Fruit fly (Drosophila melanogaster) whole organism, embryonic: ENCODE measurements around the gene Prim2.

ENCODE experiments used
- B-H1 ChIP-seq: fragments of 200-800 bp; sonication (Bioruptor generic); IDR thresholded peaks from 3 replicates; pipeline ENCODE4 v1.3.6; 2022; ENCODE audit warnings: missing biosample characterization, missing genetic modification characterization
- B-H2 ChIP-seq: fragments of 200-800 bp; sonication (Bioruptor generic); optimal IDR thresholded peaks from 2 replicates; lab custom pipeline; 2018; ENCODE audit warnings: missing biosample characterization, mild to moderate bottlenecking, missing genetic modification characterization
- BtbVII ChIP-seq: fragments of 200-800 bp; sonication (Bioruptor generic); optimal IDR thresholded peaks from 3 replicates; lab custom pipeline; 2017; ENCODE audit warnings: missing biosample characterization, mild to moderate bottlenecking, missing genetic modification characterization
- CG10274 ChIP-seq: fragments of 200-800 bp; sonication (Bioruptor generic); optimal IDR thresholded peaks from 3 replicates; lab custom pipeline; 2017; ENCODE audit warnings: missing biosample characterization, mild to moderate bottlenecking, missing genetic modification characterization
- CG11504 ChIP-seq: fragments of 200-800 bp; sonication (Bioruptor generic); optimal IDR thresholded peaks from 3 replicates; lab custom pipeline; 2019; ENCODE audit warnings: missing biosample characterization, mild to moderate bottlenecking, missing genetic modification characterization, moderate library complexity
- CG12659 ChIP-seq: fragments of 200-800 bp; sonication (Bioruptor generic); optimal IDR thresholded peaks from 3 replicates; lab custom pipeline; 2017; ENCODE audit warnings: mild to moderate bottlenecking, missing biosample characterization, missing genetic modification reagents, missing genetic modification characterization
- CG14050 ChIP-seq: fragments of 200-800 bp; sonication (Bioruptor generic); IDR thresholded peaks from 3 replicates; pipeline ENCODE4 v1.3.6; 2022; ENCODE audit warnings: missing biosample characterization, missing genetic modification characterization
- CG15514 ChIP-seq: fragments of 200-800 bp; sonication (Bioruptor generic); optimal IDR thresholded peaks from 3 replicates; lab custom pipeline; 2017; ENCODE audit warnings: missing biosample characterization, missing genetic modification characterization, mild to moderate bottlenecking, moderate library complexity, missing genetic modification reagents
- CG17568 ChIP-seq: fragments of 200-800 bp; sonication (Bioruptor generic); optimal IDR thresholded peaks from 2 replicates; lab custom pipeline; 2018; ENCODE audit warnings: missing biosample characterization, mild to moderate bottlenecking, missing genetic modification characterization, moderate library complexity
- CG18619 ChIP-seq: fragments of 200-800 bp; sonication (Bioruptor generic); optimal IDR thresholded peaks from 3 replicates; lab custom pipeline; 2017; ENCODE audit warnings: missing biosample characterization, mild to moderate bottlenecking, missing genetic modification characterization
- CG31224 ChIP-seq: fragments of 200-800 bp; sonication (Bioruptor generic); IDR thresholded peaks from 2 replicates; pipeline ENCODE4 v1.3.6; 2022; ENCODE audit warnings: missing biosample characterization, missing genetic modification characterization
- CG3407 ChIP-seq: fragments of 200-800 bp; sonication (Bioruptor generic); optimal IDR thresholded peaks from 2 replicates; lab custom pipeline; 2018; ENCODE audit warnings: missing biosample characterization, mild to moderate bottlenecking, missing genetic modification characterization
- CG4360 ChIP-seq: fragments of 200-800 bp; sonication (Bioruptor generic); IDR thresholded peaks from 2 replicates; pipeline ENCODE4 v1.3.6; 2022; ENCODE audit warnings: missing biosample characterization, missing genetic modification characterization
- CG4707 ChIP-seq: fragments of 200-800 bp; sonication (Bioruptor generic); optimal IDR thresholded peaks from 2 replicates; lab custom pipeline; 2018; ENCODE audit warnings: missing biosample characterization, mild to moderate bottlenecking, missing genetic modification characterization, moderate library complexity
- CG5953 ChIP-seq: fragments of 200-800 bp; sonication (Bioruptor generic); IDR thresholded peaks from 2 replicates; pipeline ENCODE4 v1.3.6; 2022; ENCODE audit warnings: missing biosample characterization, missing genetic modification characterization
- CG6683 ChIP-seq: fragments of 200-800 bp; sonication (Bioruptor generic); optimal IDR thresholded peaks from 2 replicates; lab custom pipeline; 2017; ENCODE audit warnings: missing biosample characterization, mild to moderate bottlenecking, missing genetic modification characterization, missing genetic modification reagents
- CG6813 ChIP-seq: fragments of 200-800 bp; sonication (Bioruptor generic); optimal IDR thresholded peaks from 2 replicates; lab custom pipeline; 2017; ENCODE audit warnings: missing biosample characterization, missing genetic modification characterization, mild to moderate bottlenecking, moderate library complexity, missing genetic modification reagents
- CG8944 ChIP-seq: fragments of 200-800 bp; sonication (Bioruptor generic); optimal IDR thresholded peaks from 3 replicates; lab custom pipeline; 2016; ENCODE audit warnings: missing biosample characterization, missing genetic modification characterization
- CG9797 ChIP-seq: fragments of 200-800 bp; sonication (Bioruptor generic); optimal IDR thresholded peaks from 3 replicates; lab custom pipeline; 2018; ENCODE audit warnings: missing biosample characterization, mild to moderate bottlenecking, missing genetic modification characterization
- Doc2 ChIP-seq: fragments of 200-800 bp; sonication (Bioruptor generic); IDR thresholded peaks from 2 replicates; pipeline ENCODE4 v1.3.6; 2022; ENCODE audit warnings: missing biosample characterization, missing genetic modification characterization
- H2.0 ChIP-seq: fragments of 200-800 bp; sonication (Bioruptor generic); IDR thresholded peaks from 2 replicates; pipeline ENCODE4 v1.3.6; 2022; ENCODE audit warnings: missing biosample characterization, missing genetic modification characterization
- Hmr ChIP-seq: fragments of 200-800 bp; sonication (Bioruptor generic); optimal IDR thresholded peaks from 3 replicates; lab custom pipeline; 2017; ENCODE audit warnings: mild to moderate bottlenecking, missing biosample characterization, missing genetic modification reagents, missing genetic modification characterization
- Hmx ChIP-seq: fragments of 200-800 bp; sonication (Bioruptor generic); optimal IDR thresholded peaks from 2 replicates; lab custom pipeline; 2016; ENCODE audit warnings: missing biosample characterization, missing genetic modification characterization
- MBD-R2 ChIP-seq: fragments of 200-800 bp; sonication (Bioruptor generic); IDR thresholded peaks from 2 replicates; pipeline ENCODE4 v1.3.6; 2022; ENCODE audit warnings: missing biosample characterization, missing genetic modification characterization
- MTF-1 ChIP-seq: fragments of 200-800 bp; sonication (Bioruptor generic); optimal IDR thresholded peaks from 2 replicates; lab custom pipeline; 2018; ENCODE audit warnings: missing biosample characterization, mild to moderate bottlenecking, missing genetic modification characterization, borderline replicate concordance
- Med ChIP-seq: fragments of 200-800 bp; sonication (Bioruptor generic); peaks from one replicate; lab custom pipeline; 2016; ENCODE audit warnings: missing biosample characterization, missing genetic modification characterization, mild to moderate bottlenecking, inconsistent platforms, moderate library complexity
- Meics ChIP-seq: fragments of 200-800 bp; sonication (Bioruptor generic); optimal IDR thresholded peaks from 2 replicates; lab custom pipeline; 2017; ENCODE audit warnings: missing biosample characterization, mild to moderate bottlenecking, missing genetic modification characterization
- Nf-YC ChIP-seq: fragments of 200-800 bp; optimal IDR thresholded peaks from 3 replicates; lab custom pipeline; 2019; ENCODE audit warnings: missing biosample characterization, mild to moderate bottlenecking, missing genetic modification characterization, moderate library complexity
- Optix ChIP-seq: fragments of 200-800 bp; sonication (Bioruptor generic); IDR thresholded peaks from 3 replicates; pipeline ENCODE4 v1.3.6; 2022; ENCODE audit warnings: missing biosample characterization, missing genetic modification characterization
- Rfx ChIP-seq: fragments of 200-800 bp; sonication (Bioruptor generic); IDR thresholded peaks from 2 replicates; pipeline ENCODE4 v1.3.6; 2022; ENCODE audit warnings: missing biosample characterization, missing genetic modification characterization
- bab2 ChIP-seq: fragments of 200-800 bp; sonication (Bioruptor generic); optimal IDR thresholded peaks from 2 replicates; lab custom pipeline; 2016; ENCODE audit warnings: missing biosample characterization, missing genetic modification characterization
- bcd ChIP-seq: fragments of 200-800 bp; sonication (Bioruptor generic); optimal IDR thresholded peaks from 2 replicates; lab custom pipeline; 2017; ENCODE audit warnings: missing biosample characterization, mild to moderate bottlenecking, missing genetic modification characterization
- crc ChIP-seq: fragments of 200-800 bp; sonication (Bioruptor generic); optimal IDR thresholded peaks from 2 replicates; lab custom pipeline; 2016; ENCODE audit warnings: missing biosample characterization, missing genetic modification characterization
- dimm ChIP-seq: fragments of 200-800 bp; sonication (Bioruptor generic); IDR thresholded peaks from 2 replicates; pipeline ENCODE4 v1.3.6; 2022; ENCODE audit warnings: missing biosample characterization, missing genetic modification characterization
- dysf ChIP-seq: fragments of 200-800 bp; sonication (Bioruptor generic); IDR thresholded peaks from 3 replicates; pipeline ENCODE4 v1.3.6; 2022; ENCODE audit warnings: missing biosample characterization, missing genetic modification characterization
- eve ChIP-seq, 2 experiments: fragments of >200 bp; optimal IDR thresholded peaks; 2 replicates each; lab custom pipeline; 2017; ENCODE audit warnings: missing biosample characterization in 2 of 2, missing genetic modification characterization in 2 of 2
- gem ChIP-seq: fragments of 200-800 bp; sonication (Bioruptor generic); optimal IDR thresholded peaks from 2 replicates; lab custom pipeline; 2019; ENCODE audit warnings: missing biosample characterization, mild to moderate bottlenecking, missing genetic modification characterization, moderate library complexity
- hb ChIP-seq: fragments of 200-800 bp; sonication (Bioruptor generic); IDR thresholded peaks from 3 replicates; pipeline ENCODE4 v1.3.6; 2022; ENCODE audit warnings: missing biosample characterization, missing genetic modification characterization; ENCODE audit not compliant: partially characterized antibody
- kay ChIP-seq: fragments of 200-800 bp; sonication (Bioruptor generic); optimal IDR thresholded peaks from 2 replicates; lab custom pipeline; 2016; ENCODE audit warnings: missing biosample characterization, missing genetic modification characterization
- luna ChIP-seq: fragments of 200-800 bp; sonication (Bioruptor generic); optimal IDR thresholded peaks from 2 replicates; lab custom pipeline; 2016; ENCODE audit warnings: missing biosample characterization, missing genetic modification characterization
- maf-S ChIP-seq: fragments of 200-800 bp; sonication (Bioruptor generic); optimal IDR thresholded peaks from 2 replicates; lab custom pipeline; 2016; ENCODE audit warnings: missing biosample characterization, missing genetic modification characterization
- mld ChIP-seq: fragments of 200-800 bp; sonication (Bioruptor generic); IDR thresholded peaks from 3 replicates; pipeline ENCODE4 v1.3.6; 2022; ENCODE audit warnings: missing biosample characterization, missing genetic modification characterization; ENCODE audit not compliant: partially characterized antibody
- pho ChIP-seq: fragments of 200-800 bp; sonication (Bioruptor generic); optimal IDR thresholded peaks from 2 replicates; lab custom pipeline; 2016; ENCODE audit warnings: missing biosample characterization, missing genetic modification characterization
- pzg ChIP-seq: fragments of 200-800 bp; sonication (Bioruptor generic); optimal IDR thresholded peaks from 3 replicates; lab custom pipeline; 2018; ENCODE audit warnings: missing biosample characterization, mild to moderate bottlenecking, missing genetic modification characterization, moderate library complexity
- repo ChIP-seq: fragments of 200-800 bp; sonication (Bioruptor generic); optimal IDR thresholded peaks from 2 replicates; lab custom pipeline; 2016; ENCODE audit warnings: missing biosample characterization, missing genetic modification characterization
- salm ChIP-seq: fragments of 200-800 bp; sonication (Bioruptor generic); optimal IDR thresholded peaks from 2 replicates; lab custom pipeline; 2018; ENCODE audit warnings: missing biosample characterization, mild to moderate bottlenecking, missing genetic modification characterization
- stc ChIP-seq: fragments of 200-800 bp; sonication (Bioruptor generic); IDR thresholded peaks from 2 replicates; pipeline ENCODE4 v1.3.6; 2022; ENCODE audit warnings: missing biosample characterization, missing genetic modification characterization
- twi ChIP-seq: fragments of 200-800 bp; optimal IDR thresholded peaks from 2 replicates; lab custom pipeline; 2019; ENCODE audit warnings: missing biosample characterization, mild to moderate bottlenecking, missing genetic modification characterization, moderate library complexity
- tx ChIP-seq: fragments of 200-800 bp; sonication (Bioruptor generic); optimal IDR thresholded peaks from 2 replicates; lab custom pipeline; 2016; ENCODE audit warnings: missing biosample characterization, missing genetic modification characterization

The Prim2 gene

dm6 chr3L:20405971-20406948 lies 44.9 kb upstream of the Prim2 start (continued):
- no peak for TF ChIP-seq eve (GFP tag; optimal IDR thresholded peaks at IDR 0.05; lab: Kevin White, UChicago)
- TF ChIP-seq salm (tag; lab: Kevin White, UChicago) = peak; percentile 67
- 0 out of 3 replicates have a peak, but pooled peaks have one; percentile 9 for TF ChIP-seq dysf (GFP tag; lab: Robert Waterston, UW)
- TF ChIP-seq mld (GFP tag; lab: Robert Waterston, UW) = no peak
- TF ChIP-seq CG4360 = no peak
- TF ChIP-seq Doc2 (GFP tag; lab: Robert Waterston, UW) = no peak
- peak; percentile 65 for TF ChIP-seq twi (tag; lab: Kevin White, UChicago)
- TF ChIP-seq CG6683 (GFP tag; lab: Kevin White, UChicago) = no peak
- TF ChIP-seq Nf-YC (tag; lab: Kevin White, UChicago) = peak; percentile 21
- no peak for TF ChIP-seq CG14050 (GFP tag; lab: Robert Waterston, UW)
- TF ChIP-seq CG3407 = no peak
- TF ChIP-seq MTF-1 (GFP tag; lab: Kevin White, UChicago) = peak; percentile 30
- no peak for TF ChIP-seq H2.0 (GFP tag; lab: Robert Waterston, UW)
- TF ChIP-seq CG5953 (GFP tag; lab: Robert Waterston, UW) = no peak
- TF ChIP-seq hb (GFP tag; lab: Robert Waterston, UW) = no peak
- no peak; the same call in 1 of the 2 replicates for TF ChIP-seq Rfx
- no peak for TF ChIP-seq bab2 (GFP tag; lab: Kevin White, UChicago)
- TF ChIP-seq B-H1 (GFP tag; lab: Robert Waterston, UW) = no peak
- TF ChIP-seq B-H2 (GFP tag; lab: Kevin White, UChicago) = no peak
- no peak for TF ChIP-seq Hmx
- no peak for TF ChIP-seq BtbVII (GFP tag; lab: Kevin White, UChicago)
- no peak for TF ChIP-seq bcd
- no peak for TF ChIP-seq CG8944 (GFP tag; lab: Kevin White, UChicago)
- TF ChIP-seq dimm (GFP tag; lab: Robert Waterston, UW) = no peak
- TF ChIP-seq Hmr (GFP tag; lab: Kevin White, UChicago) = peak; percentile 49
- no peak for TF ChIP-seq CG10274
- no peak for TF ChIP-seq crc (GFP tag; lab: Kevin White, UChicago)
- no peak for TF ChIP-seq stc
- peak; percentile 56 for TF ChIP-seq CG6813
- no peak for TF ChIP-seq pzg (GFP tag; lab: Kevin White, UChicago)
- TF ChIP-seq gem (tag; lab: Kevin White, UChicago) = peak; percentile 30
- TF ChIP-seq luna (GFP tag; lab: Kevin White, UChicago) = no peak
- TF ChIP-seq CG11504 (tag; lab: Kevin White, UChicago) = peak; percentile 3
- TF ChIP-seq Optix = no peak
- TF ChIP-seq CG31224 (GFP tag; lab: Robert Waterston, UW) = no peak
- TF ChIP-seq Meics (GFP tag; lab: Kevin White, UChicago) = peak; percentile 8
- peak; percentile 9 for TF ChIP-seq CG12659 (GFP tag; lab: Kevin White, UChicago)
- no peak for TF ChIP-seq CG4707 (GFP tag; lab: Kevin White, UChicago)
- peak; percentile 73 for TF ChIP-seq CG17568 (GFP tag; lab: Kevin White, UChicago)
- no peak for TF ChIP-seq MBD-R2
- no peak for TF ChIP-seq pho (GFP tag; lab: Kevin White, UChicago)
- TF ChIP-seq repo (GFP tag; lab: Kevin White, UChicago) = no peak
- TF ChIP-seq kay (GFP tag; lab: Kevin White, UChicago) = no peak
- TF ChIP-seq maf-S (GFP tag; lab: Kevin White, UChicago) = no peak
- peak; percentile 27 for TF ChIP-seq CG15514 (GFP tag; lab: Kevin White, UChicago)
- TF ChIP-seq CG9797 (GFP tag; lab: Kevin White, UChicago) = no peak
- no peak for TF ChIP-seq CG18619
- peak; percentile 4 for TF ChIP-seq Med (GFP tag; lab: Kevin White, UChicago)
- no peak for TF ChIP-seq tx (GFP tag; lab: Kevin White, UChicago)
